Worm (Caenorhabditis elegans) whole organism, mixed stage, embryonic: ENCODE results near the gene srw-109.

ENCODE experiments used
- bed-3 ChIP-seq: fragments of 200-800 bp; sonication (Bioruptor generic); optimal IDR thresholded peaks from 3 replicates; lab custom pipeline; 2018; ENCODE audit warnings: mild to moderate bottlenecking, missing genetic modification characterization, moderate library complexity, missing compliant biosample characterization
- elt-1 ChIP-seq: sonication (generic microtip); optimal IDR thresholded peaks from 2 replicates; lab custom pipeline; 2017; ENCODE audit warnings: missing genetic modification characterization, mild to moderate bottlenecking, missing compliant biosample characterization, antibody characterized with exemption, moderate library complexity, borderline replicate concordance; ENCODE audit not compliant: insufficient read depth
- nhr-12 ChIP-seq: fragments of 150-350 bp; optimal IDR thresholded peaks from 2 replicates; lab custom pipeline; 2014; ENCODE audit warnings: missing biosample characterization, missing genetic modification characterization
- nhr-237 ChIP-seq: fragments of 150-350 bp; optimal IDR thresholded peaks from 2 replicates; lab custom pipeline; 2014; ENCODE audit warnings: missing biosample characterization, missing genetic modification characterization
- nhr-28 ChIP-seq: fragments of 150-350 bp; optimal IDR thresholded peaks from 2 replicates; lab custom pipeline; 2014; ENCODE audit warnings: missing biosample characterization, missing genetic modification characterization
- pha-4 ChIP-seq: fragments of 150-350 bp; optimal IDR thresholded peaks from 2 replicates; lab custom pipeline; 2018; ENCODE audit warnings: missing biosample characterization, missing genetic modification reagents, missing genetic modification characterization

- TF ChIP-seq elt-1 (tag; lab: Kevin White, UChicago) (no peak), pha-4 (tag; lab: Kevin White, UChicago) (no peak), bed-3 (GFP tag; lab: Kevin White, UChicago) (no peak), nhr-237 (tag; lab: Kevin White, UChicago) (no peak), nhr-12 (no peak), nhr-28 (tag; lab: Kevin White, UChicago) (no peak)
Observed at ce11 chrV:631832-632231, 23.1 kb upstream of the srw-109 start.
